Worm (Caenorhabditis elegans) whole organism, L1 larva: ENCODE data around the gene set-20.

Experiments used
- C04F5.9 ChIP-seq: sonication (generic microtip); optimal IDR thresholded peaks from 2 replicates; lab custom pipeline; 2016; ENCODE audit warnings: missing genetic modification characterization, missing compliant biosample characterization
- C16A3.4 ChIP-seq: fragments of 150-350 bp; optimal IDR thresholded peaks from 2 replicates; lab custom pipeline; 2014; ENCODE audit warnings: missing biosample characterization, missing genetic modification characterization
- C34B4.2 ChIP-seq: sonication (generic microtip); optimal IDR thresholded peaks from 2 replicates; lab custom pipeline; 2017; ENCODE audit warnings: mild to moderate bottlenecking, missing genetic modification characterization, missing compliant biosample characterization
- F16B12.6 ChIP-seq: fragments of 150-350 bp; optimal IDR thresholded peaks from 2 replicates; lab custom pipeline; 2014; ENCODE audit warnings: missing biosample characterization, missing genetic modification characterization
- Y116A8C.19 ChIP-seq: sonication (generic microtip); optimal IDR thresholded peaks from 2 replicates; lab custom pipeline; 2016; ENCODE audit warnings: missing compliant biosample characterization, missing genetic modification characterization, borderline replicate concordance
- alr-1 ChIP-seq: fragments of 200-800 bp; sonication (Bioruptor generic); optimal IDR thresholded peaks from 2 replicates; lab custom pipeline; 2018; ENCODE audit warnings: borderline replicate concordance, mild to moderate bottlenecking, missing genetic modification characterization, missing compliant biosample characterization
- aly-2 ChIP-seq: fragments of 150-350 bp; optimal IDR thresholded peaks from 2 replicates; lab custom pipeline; 2014; ENCODE audit warnings: missing biosample characterization, missing genetic modification characterization
- ama-1 ChIP-seq: fragments of 150-350 bp; optimal IDR thresholded peaks from 2 replicates; lab custom pipeline; 2014
- blmp-1 ChIP-seq: fragments of 150-350 bp; optimal IDR thresholded peaks from 2 replicates; lab custom pipeline; 2014; ENCODE audit warnings: missing biosample characterization, missing genetic modification characterization
- ceh-63 ChIP-seq: fragments of 200-800 bp; sonication (Bioruptor generic); optimal IDR thresholded peaks from 2 replicates; lab custom pipeline; 2018; ENCODE audit warnings: mild to moderate bottlenecking, missing genetic modification characterization, missing compliant biosample characterization
- ceh-88 ChIP-seq: fragments of 200-800 bp; sonication (Bioruptor generic); IDR thresholded peaks from 2 replicates; pipeline ENCODE4 v1.3.6; 2022; ENCODE audit warnings: missing genetic modification characterization, missing compliant biosample characterization
- efl-1 ChIP-seq, 4 experiments: fragments of 150-350 bp; optimal IDR thresholded peaks in 3 of 4; peaks in 1 of 4; 1 replicate in 1 of 4; 2 replicates in 3 of 4; lab custom pipeline; 2014; ENCODE audit warnings: missing biosample characterization in 2 of 4, missing genetic modification characterization in 2 of 4, missing genetic modification reagents in 2 of 4
- elt-3 ChIP-seq, 6 experiments: fragments of 150-350 bp in 1 of 6; sonication (generic microtip); optimal IDR thresholded peaks; 2 replicates each; lab custom pipeline; 2017 to 2018; ENCODE audit warnings: missing biosample characterization in 6 of 6, missing genetic modification characterization in 6 of 6, inconsistent platforms in 1 of 6
- fkh-10 ChIP-seq: sonication (generic microtip); optimal IDR thresholded peaks from 2 replicates; lab custom pipeline; 2017; ENCODE audit warnings: missing biosample characterization, missing genetic modification reagents, missing genetic modification characterization
- fos-1 ChIP-seq: fragments of 150-350 bp; optimal IDR thresholded peaks from 2 replicates; lab custom pipeline; 2014; ENCODE audit warnings: missing biosample characterization, missing genetic modification characterization
- grh-1 ChIP-seq: fragments of 200-800 bp; sonication (Bioruptor generic); IDR thresholded peaks from 2 replicates; pipeline ENCODE4 v1.3.6; 2022; ENCODE audit warnings: missing genetic modification reagents, missing genetic modification characterization, missing compliant biosample characterization
- hlh-4 ChIP-seq: sonication (generic microtip); optimal IDR thresholded peaks from 2 replicates; lab custom pipeline; 2016; ENCODE audit warnings: mild to moderate bottlenecking, missing genetic modification characterization, missing compliant biosample characterization
- jun-1 ChIP-seq: fragments of 150-350 bp; optimal IDR thresholded peaks from 2 replicates; lab custom pipeline; 2014; ENCODE audit warnings: missing biosample characterization, missing genetic modification reagents, missing genetic modification characterization
- lin-13 ChIP-seq: fragments of 150-350 bp; optimal IDR thresholded peaks from 2 replicates; lab custom pipeline; 2014; ENCODE audit warnings: missing biosample characterization, missing genetic modification reagents, missing genetic modification characterization
- lin-15B ChIP-seq: fragments of 150-350 bp; sonication (generic microtip); optimal IDR thresholded peaks from 3 replicates; lab custom pipeline; 2014; ENCODE audit warnings: missing biosample characterization, missing genetic modification characterization
- lsy-2 ChIP-seq, 2 experiments: fragments of 150-350 bp; optimal IDR thresholded peaks; 2 replicates each; lab custom pipeline; 2014; ENCODE audit warnings: missing biosample characterization in 2 of 2, missing genetic modification characterization in 2 of 2
- mab-9 ChIP-seq: fragments of 200-800 bp; sonication (Bioruptor generic); IDR thresholded peaks from 2 replicates; pipeline ENCODE4 v1.3.6; 2022; ENCODE audit warnings: missing genetic modification reagents, missing genetic modification characterization, missing compliant biosample characterization
- mdl-1 ChIP-seq, 2 experiments: fragments of 150-350 bp; optimal IDR thresholded peaks; 2 replicates each; lab custom pipeline; 2014 to 2017; ENCODE audit warnings: missing biosample characterization in 2 of 2, missing genetic modification characterization in 2 of 2, inconsistent platforms in 1 of 2
- mef-2 ChIP-seq: fragments of 150-350 bp; optimal IDR thresholded peaks from 2 replicates; lab custom pipeline; 2014; ENCODE audit warnings: missing biosample characterization, missing genetic modification characterization
- nhr-237 ChIP-seq: fragments of 150-350 bp; optimal IDR thresholded peaks from 2 replicates; lab custom pipeline; 2014; ENCODE audit warnings: missing biosample characterization, missing genetic modification characterization
- nhr-28 ChIP-seq: fragments of 150-350 bp; optimal IDR thresholded peaks from 2 replicates; lab custom pipeline; 2014; ENCODE audit warnings: missing biosample characterization, missing genetic modification characterization
- nhr-71 ChIP-seq: sonication (generic microtip); optimal IDR thresholded peaks from 2 replicates; lab custom pipeline; 2016; ENCODE audit warnings: mild to moderate bottlenecking, missing genetic modification characterization, moderate library complexity, missing compliant biosample characterization
- nhr-84 ChIP-seq: sonication (generic microtip); optimal IDR thresholded peaks from 2 replicates; lab custom pipeline; 2017; ENCODE audit warnings: missing biosample characterization, missing genetic modification characterization
- nhr-85 ChIP-seq: sonication (generic microtip); peaks from one replicate; lab custom pipeline; 2016; ENCODE audit warnings: missing genetic modification characterization, inconsistent platforms, missing compliant biosample characterization
- nhr-90 ChIP-seq: sonication (generic microtip); optimal IDR thresholded peaks from 2 replicates; lab custom pipeline; 2016; ENCODE audit warnings: mild to moderate bottlenecking, missing genetic modification characterization, missing compliant biosample characterization; ENCODE audit not compliant: poor library complexity
- pqm-1 ChIP-seq: sonication (generic microtip); optimal IDR thresholded peaks from 3 replicates; lab custom pipeline; 2017; ENCODE audit warnings: missing biosample characterization, missing genetic modification characterization
- skn-1 ChIP-seq: fragments of 150-350 bp; optimal IDR thresholded peaks from 2 replicates; lab custom pipeline; 2014; ENCODE audit warnings: missing biosample characterization, missing genetic modification characterization
- sox-4 ChIP-seq: sonication (generic microtip); optimal IDR thresholded peaks from 2 replicates; lab custom pipeline; 2016; ENCODE audit warnings: missing genetic modification characterization, missing compliant biosample characterization
- tbx-2 ChIP-seq: sonication (generic microtip); optimal IDR thresholded peaks from 2 replicates; lab custom pipeline; 2016; ENCODE audit warnings: missing genetic modification characterization, missing compliant biosample characterization
- tlp-1 ChIP-seq: fragments of 150-350 bp; optimal IDR thresholded peaks from 2 replicates; lab custom pipeline; 2014; ENCODE audit warnings: missing biosample characterization, missing genetic modification characterization
- unc-130 ChIP-seq: fragments of 150-350 bp; optimal IDR thresholded peaks from 2 replicates; lab custom pipeline; 2017; ENCODE audit warnings: missing biosample characterization, missing genetic modification characterization, inconsistent platforms
- unc-62 ChIP-seq: fragments of 150-350 bp; optimal IDR thresholded peaks from 2 replicates; lab custom pipeline; 2014; ENCODE audit warnings: missing biosample characterization, missing genetic modification reagents, missing genetic modification characterization
- unc-98 ChIP-seq: fragments of 200-800 bp; sonication (Bioruptor generic); IDR thresholded peaks from 2 replicates; pipeline ENCODE4 v1.3.6; 2022; ENCODE audit warnings: missing genetic modification characterization, missing compliant biosample characterization
- vab-15 ChIP-seq: sonication (generic microtip); optimal IDR thresholded peaks from 2 replicates; lab custom pipeline; 2017; ENCODE audit warnings: missing genotype, mild to moderate bottlenecking, missing genetic modification characterization, missing compliant biosample characterization
- xbp-1 ChIP-seq: sonication (generic microtip); optimal IDR thresholded peaks from 2 replicates; lab custom pipeline; 2016; ENCODE audit warnings: missing genetic modification characterization, missing compliant biosample characterization
- ztf-11 ChIP-seq, 2 experiments: sonication (generic microtip); optimal IDR thresholded peaks; 2 replicates each; lab custom pipeline; 2016 to 2017; ENCODE audit warnings: missing genetic modification characterization in 2 of 2, missing biosample characterization in 1 of 2, missing compliant biosample characterization in 1 of 2

set-20 gene

ce11 chrX:5680125-5680524 is 5.8 kb downstream of the set-20 start, which contains the start of gene set-19:
Gene set-19 (minus strand): TSS chrX:5680225.
- TF ChIP-seq F16B12.6 (tag; lab: Kevin White, UChicago) = no peak
- TF ChIP-seq grh-1 = no peak
- no peak for TF ChIP-seq lin-13 (GFP tag; lab: Kevin White, UChicago)
- no peak for TF ChIP-seq nhr-237 (tag; lab: Kevin White, UChicago)
- no peak for TF ChIP-seq elt-3 (tag; optimal IDR thresholded peaks at IDR 0.05; lab: Kevin White, UChicago)
- no peak for TF ChIP-seq unc-98
- no peak for TF ChIP-seq ztf-11 (tag; optimal IDR thresholded peaks at IDR 0.05; lab: Kevin White, UChicago)
- no peak for TF ChIP-seq jun-1 (tag; lab: Kevin White, UChicago)
- TF ChIP-seq C16A3.4 (tag; lab: Kevin White, UChicago) = no peak
- TF ChIP-seq lsy-2 (tag; optimal IDR thresholded peaks at IDR 0.05; lab: Kevin White, UChicago) = no peak
- TF ChIP-seq mef-2 (tag; lab: Kevin White, UChicago) = no peak
- no peak for TF ChIP-seq sox-4 (tag; lab: Kevin White, UChicago)

- TF ChIP-seq mab-9 (GFP tag; lab: Robert Waterston, UW) (no peak), fkh-10 (GFP tag; lab: Kevin White, UChicago) (no peak), lin-13 (GFP tag; lab: Kevin White, UChicago) (no peak), tbx-2 (no peak), skn-1 (tag; lab: Kevin White, UChicago) (no peak), nhr-28 (tag; lab: Kevin White, UChicago) (no peak), hlh-4 (tag; lab: Kevin White, UChicago) (no peak), unc-62 (GFP tag; lab: Kevin White, UChicago) (no peak), nhr-85 (tag; lab: Kevin White, UChicago) (no peak), C04F5.9 (tag; lab: Kevin White, UChicago) (no peak), nhr-84 (tag; lab: Kevin White, UChicago) (no peak), C34B4.2 (tag; lab: Kevin White, UChicago) (no peak), xbp-1 (tag; lab: Kevin White, UChicago) (no peak), efl-1 (optimal IDR thresholded peaks at IDR 0.05; lab: Kevin White, UChicago) (no peak), efl-1 (GFP tag; optimal IDR thresholded peaks at IDR 0.05 in 1 of 2; lab: Kevin White, UChicago) (no peak), ztf-11 (tag; optimal IDR thresholded peaks at IDR 0.05; lab: Kevin White, UChicago) (no peak), fos-1 (tag; lab: Kevin White, UChicago) (no peak), lin-15B (tag; lab: Kevin White, UChicago) (no peak), nhr-90 (tag; lab: Kevin White, UChicago) (no peak), ama-1 (no peak)
These were observed 13.3 kb downstream of the set-20 start for ce11 chrX:5672615-5673014.

ce11 chrX:5670829-5671228 is 15.1 kb downstream of the set-20 start:
- TF ChIP-seq nhr-90 (tag; lab: Kevin White, UChicago) (no peak), Y116A8C.19 (tag; lab: Kevin White, UChicago) (no peak), tlp-1 (tag; lab: Kevin White, UChicago) (no peak), fos-1 (tag; lab: Kevin White, UChicago) (no peak), C34B4.2 (tag; lab: Kevin White, UChicago) (no peak), aly-2 (tag; lab: Kevin White, UChicago) (no peak), alr-1 (no peak), ceh-63 (GFP tag; lab: Kevin White, UChicago) (no peak), vab-15 (tag; lab: Kevin White, UChicago) (no peak), sox-4 (tag; lab: Kevin White, UChicago) (no peak), lin-13 (GFP tag; lab: Kevin White, UChicago) (no peak), mdl-1 (tag; optimal IDR thresholded peaks at IDR 0.05; lab: Kevin White, UChicago) (no peak), nhr-71 (tag; lab: Kevin White, UChicago) (no peak), blmp-1 (no peak), ceh-88 (GFP tag; lab: Robert Waterston, UW) (no peak), mab-9 (GFP tag; lab: Robert Waterston, UW) (no peak), unc-130 (tag; lab: Kevin White, UChicago) (no peak), pqm-1 (tag; lab: Kevin White, UChicago) (no peak)
